Worm (Caenorhabditis elegans) whole organism, L1 larva: ENCODE results near the gene gst-19.

Experiments
- C34B4.2 ChIP-seq: sonication (generic microtip); optimal IDR thresholded peaks from 2 replicates; lab custom pipeline; 2017; ENCODE audit warnings: mild to moderate bottlenecking, missing genetic modification characterization, missing compliant biosample characterization
- aha-1 ChIP-seq: fragments of 150-350 bp; optimal IDR thresholded peaks from 2 replicates; lab custom pipeline; 2014; ENCODE audit warnings: missing biosample characterization, missing genetic modification characterization
- nhr-11 ChIP-seq: fragments of 150-350 bp; optimal IDR thresholded peaks from 2 replicates; lab custom pipeline; 2014; ENCODE audit warnings: missing biosample characterization, missing genetic modification characterization
- nhr-12 ChIP-seq: sonication (generic microtip); optimal IDR thresholded peaks from 2 replicates; lab custom pipeline; 2017; ENCODE audit warnings: missing biosample characterization, missing genetic modification characterization
- nhr-237 ChIP-seq: fragments of 150-350 bp; optimal IDR thresholded peaks from 2 replicates; lab custom pipeline; 2014; ENCODE audit warnings: missing biosample characterization, missing genetic modification characterization
- pqm-1 ChIP-seq: sonication (generic microtip); optimal IDR thresholded peaks from 3 replicates; lab custom pipeline; 2017; ENCODE audit warnings: missing biosample characterization, missing genetic modification characterization
- swsn-7 ChIP-seq: sonication (generic microtip); optimal IDR thresholded peaks from 2 replicates; lab custom pipeline; 2016; ENCODE audit warnings: missing genetic modification characterization, missing compliant biosample characterization
- ztf-11 ChIP-seq, 2 experiments: sonication (generic microtip); optimal IDR thresholded peaks; 2 replicates each; lab custom pipeline; 2016 to 2017; ENCODE audit warnings: missing genetic modification characterization in 2 of 2, missing biosample characterization in 1 of 2, missing compliant biosample characterization in 1 of 2

DNA sequence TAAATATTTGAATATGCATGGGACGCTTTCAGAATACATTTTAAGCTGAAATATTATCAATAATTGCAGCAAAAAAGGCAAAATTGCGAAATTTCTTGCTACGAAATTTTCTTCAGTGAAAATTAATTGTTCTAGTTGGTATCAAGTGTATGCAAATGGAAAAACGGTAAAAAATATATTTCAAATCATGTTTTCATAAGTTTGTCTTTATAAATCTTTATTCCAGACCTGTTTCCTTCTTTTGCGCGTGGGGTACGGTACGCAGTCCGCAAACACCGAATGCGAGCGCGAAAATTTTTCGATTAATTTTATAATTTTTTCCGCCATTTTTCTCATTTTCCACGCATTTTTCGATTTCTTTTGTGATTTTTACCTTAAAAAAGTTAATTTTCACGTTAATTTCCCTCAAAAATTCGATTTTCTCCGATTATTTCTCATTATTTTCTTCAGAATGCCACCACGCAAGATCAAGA, 30.4 kb downstream of the gst-19 start, which contains the start of the genes fbxc-23 and csc-1:
- no peak for TF ChIP-seq ztf-11 (tag; optimal IDR thresholded peaks at IDR 0.05; lab: Kevin White, UChicago)
- peak; percentile 48 for TF ChIP-seq swsn-7 (tag; lab: Kevin White, UChicago)
- TF ChIP-seq nhr-12 (tag; lab: Kevin White, UChicago): no peak
- TF ChIP-seq nhr-237 (tag; lab: Kevin White, UChicago): no peak
- TF ChIP-seq aha-1 (tag; lab: Kevin White, UChicago): no peak
- TF ChIP-seq C34B4.2: no peak
- TF ChIP-seq nhr-11 (tag; lab: Kevin White, UChicago): no peak
- no peak for TF ChIP-seq pqm-1 (tag; lab: Kevin White, UChicago)
